Fruit fly (Drosophila melanogaster) whole organism, embryonic: ENCODE results near the gene CG6788.
A peak's percentile ranks its signal among the peaks of the same experiment; 100 is the strongest.

ENCODE experiments used
- BEAF-32 ChIP-seq: fragments of 200-800 bp; sonication (Bioruptor generic); optimal IDR thresholded peaks from 3 replicates; lab custom pipeline; 2017; ENCODE audit warnings: missing biosample characterization, missing genetic modification characterization, mild to moderate bottlenecking, moderate library complexity, missing genetic modification reagents
- Bteb2 ChIP-seq: fragments of 200-800 bp; sonication (Bioruptor generic); optimal IDR thresholded peaks from 2 replicates; lab custom pipeline; 2016; ENCODE audit warnings: missing biosample characterization, missing genetic modification characterization
- CG10321 ChIP-seq: fragments of 200-800 bp; sonication (Bioruptor generic); IDR thresholded peaks from 2 replicates; pipeline ENCODE4 v1.3.6; 2022; ENCODE audit warnings: missing biosample characterization, missing genetic modification characterization
- CG12236 ChIP-seq: fragments of 200-800 bp; sonication (Bioruptor generic); optimal IDR thresholded peaks from 2 replicates; lab custom pipeline; 2016; ENCODE audit warnings: missing biosample characterization, missing genetic modification characterization
- CG12769 ChIP-seq: fragments of 200-800 bp; sonication (Bioruptor generic); optimal IDR thresholded peaks from 2 replicates; lab custom pipeline; 2019; ENCODE audit warnings: missing biosample characterization, mild to moderate bottlenecking, missing genetic modification characterization, moderate library complexity
- CG12942 ChIP-seq: fragments of 200-800 bp; sonication (Bioruptor generic); optimal IDR thresholded peaks from 3 replicates; lab custom pipeline; 2016; ENCODE audit warnings: missing biosample characterization, missing genetic modification characterization
- CG30431 ChIP-seq: fragments of 200-800 bp; sonication (Bioruptor generic); optimal IDR thresholded peaks from 2 replicates; lab custom pipeline; 2017; ENCODE audit warnings: missing biosample characterization, missing genetic modification characterization
- CG31365 ChIP-seq: fragments of 200-800 bp; sonication (Bioruptor generic); optimal IDR thresholded peaks from 2 replicates; lab custom pipeline; 2018; ENCODE audit warnings: missing biosample characterization, mild to moderate bottlenecking, missing genetic modification characterization
- CG3838 ChIP-seq: fragments of 200-800 bp; sonication (Bioruptor generic); optimal IDR thresholded peaks from 3 replicates; lab custom pipeline; 2016; ENCODE audit warnings: missing biosample characterization, missing genetic modification characterization
- CG4360 ChIP-seq: fragments of 200-800 bp; sonication (Bioruptor generic); IDR thresholded peaks from 2 replicates; pipeline ENCODE4 v1.3.6; 2022; ENCODE audit warnings: missing biosample characterization, missing genetic modification characterization
- CG4854 ChIP-seq: fragments of 200-800 bp; sonication (Bioruptor generic); optimal IDR thresholded peaks from 2 replicates; lab custom pipeline; 2016; ENCODE audit warnings: missing biosample characterization, missing genetic modification characterization, inconsistent platforms
- CG5180 ChIP-seq: fragments of 200-800 bp; sonication (Bioruptor generic); optimal IDR thresholded peaks from 3 replicates; lab custom pipeline; 2017; ENCODE audit warnings: missing biosample characterization, missing genetic modification characterization, mild to moderate bottlenecking, moderate library complexity, missing genetic modification reagents
- CG6254 ChIP-seq: fragments of 200-800 bp; sonication (Bioruptor generic); optimal IDR thresholded peaks from 3 replicates; lab custom pipeline; 2017; ENCODE audit warnings: mild to moderate bottlenecking, missing biosample characterization, missing genetic modification reagents, missing genetic modification characterization
- CG8924 ChIP-seq: fragments of 200-800 bp; optimal IDR thresholded peaks from 3 replicates; lab custom pipeline; 2019; ENCODE audit warnings: missing biosample characterization, mild to moderate bottlenecking, missing genetic modification characterization, moderate library complexity
- Dbx ChIP-seq: fragments of 200-800 bp; sonication (Bioruptor generic); IDR thresholded peaks from 3 replicates; pipeline ENCODE4 v1.3.6; 2022; ENCODE audit warnings: missing biosample characterization, missing genetic modification characterization
- Dip2 ChIP-seq: fragments of 200-800 bp; sonication (Bioruptor generic); IDR thresholded peaks from 2 replicates; pipeline ENCODE4 v1.3.6; 2022; ENCODE audit warnings: missing biosample characterization, missing genetic modification characterization
- HLH54F ChIP-seq: fragments of 200-800 bp; sonication (Bioruptor generic); optimal IDR thresholded peaks from 3 replicates; lab custom pipeline; 2016; ENCODE audit warnings: missing biosample characterization, missing genetic modification characterization
- Hr51 ChIP-seq, 2 experiments: fragments of 200-800 bp; sonication (Bioruptor generic); optimal IDR thresholded peaks; 2 replicates in 1 of 2; 3 replicates in 1 of 2; lab custom pipeline; 2016 to 2018; ENCODE audit warnings: missing biosample characterization in 2 of 2, missing genetic modification characterization in 2 of 2, mild to moderate bottlenecking in 1 of 2, moderate library complexity in 1 of 2
- Mrtf ChIP-seq: fragments of 200-800 bp; sonication (Bioruptor generic); IDR thresholded peaks from 3 replicates; pipeline ENCODE4 v1.3.6; 2022; ENCODE audit warnings: missing biosample characterization, missing genetic modification characterization
- Rx ChIP-seq: fragments of 200-800 bp; sonication (Bioruptor generic); IDR thresholded peaks from 2 replicates; pipeline ENCODE4 v1.3.6; 2022; ENCODE audit warnings: missing biosample characterization, missing genetic modification characterization
- Scr ChIP-seq: fragments of 200-800 bp; sonication (Bioruptor generic); IDR thresholded peaks from 2 replicates; pipeline ENCODE4 v1.3.6; 2022; ENCODE audit warnings: missing biosample characterization, missing genetic modification characterization; ENCODE audit not compliant: partially characterized antibody
- crol ChIP-seq: fragments of 200-800 bp; sonication (Bioruptor generic); IDR thresholded peaks from 2 replicates; pipeline ENCODE4 v1.3.6; 2022; ENCODE audit warnings: missing biosample characterization, missing genetic modification characterization
- cwo ChIP-seq: fragments of 200-800 bp; sonication (Bioruptor generic); optimal IDR thresholded peaks from 3 replicates; lab custom pipeline; 2017; ENCODE audit warnings: missing biosample characterization, missing genetic modification characterization, mild to moderate bottlenecking, moderate library complexity, missing genetic modification reagents
- danr ChIP-seq: fragments of 200-800 bp; sonication (Bioruptor generic); IDR thresholded peaks from 2 replicates; pipeline ENCODE4 v1.3.6; 2022; ENCODE audit warnings: missing biosample characterization, missing genetic modification characterization
- dmrt11E ChIP-seq: fragments of 200-800 bp; sonication (Bioruptor generic); optimal IDR thresholded peaks from 3 replicates; lab custom pipeline; 2018; ENCODE audit warnings: missing biosample characterization, mild to moderate bottlenecking, missing genetic modification characterization, moderate library complexity
- emc ChIP-seq: fragments of 200-800 bp; sonication (Bioruptor generic); optimal IDR thresholded peaks from 2 replicates; lab custom pipeline; 2016; ENCODE audit warnings: missing biosample characterization, missing genetic modification characterization
- ftz-f1 ChIP-seq: fragments of 200-800 bp; sonication (Bioruptor generic); optimal IDR thresholded peaks from 2 replicates; lab custom pipeline; 2016; ENCODE audit warnings: missing biosample characterization, missing genetic modification characterization
- gcm ChIP-seq: fragments of 200-800 bp; sonication (Bioruptor generic); optimal IDR thresholded peaks from 2 replicates; lab custom pipeline; 2019; ENCODE audit warnings: missing biosample characterization, mild to moderate bottlenecking, missing genetic modification characterization, moderate library complexity
- grn ChIP-seq: fragments of 200-800 bp; sonication (Bioruptor generic); optimal IDR thresholded peaks from 3 replicates; lab custom pipeline; 2017; ENCODE audit warnings: missing biosample characterization, missing genetic modification characterization
- her ChIP-seq: fragments of 200-800 bp; sonication (Bioruptor generic); optimal IDR thresholded peaks from 2 replicates; lab custom pipeline; 2016; ENCODE audit warnings: missing biosample characterization, missing genetic modification characterization
- jigr1 ChIP-seq: fragments of 200-800 bp; sonication (Bioruptor generic); IDR thresholded peaks from 3 replicates; pipeline ENCODE4 v1.3.6; 2022; ENCODE audit warnings: missing biosample characterization, missing genetic modification characterization
- mirr ChIP-seq: fragments of 200-800 bp; sonication (Bioruptor generic); optimal IDR thresholded peaks from 3 replicates; lab custom pipeline; 2018; ENCODE audit warnings: missing biosample characterization, mild to moderate bottlenecking, missing genetic modification characterization
- nerfin-2 ChIP-seq: fragments of 200-800 bp; sonication (Bioruptor generic); IDR thresholded peaks from 2 replicates; pipeline ENCODE4 v1.3.6; 2022; ENCODE audit warnings: missing biosample characterization, missing genetic modification characterization; ENCODE audit not compliant: partially characterized antibody
- nom ChIP-seq: fragments of 200-800 bp; sonication (Bioruptor generic); optimal IDR thresholded peaks from 2 replicates; lab custom pipeline; 2017; ENCODE audit warnings: missing biosample characterization, missing genetic modification characterization, mild to moderate bottlenecking, moderate library complexity, missing genetic modification reagents
- ranshi ChIP-seq: fragments of 200-800 bp; sonication (Bioruptor generic); IDR thresholded peaks from 2 replicates; pipeline ENCODE4 v1.3.6; 2022; ENCODE audit warnings: missing biosample characterization, missing genetic modification characterization
- ro ChIP-seq: fragments of 200-800 bp; sonication (Bioruptor generic); IDR thresholded peaks from 2 replicates; pipeline ENCODE4 v1.3.6; 2022; ENCODE audit warnings: missing biosample characterization, missing genetic modification characterization
- sna ChIP-seq: fragments of 200-800 bp; sonication (Bioruptor generic); IDR thresholded peaks from 2 replicates; pipeline ENCODE4 v1.3.6; 2022; ENCODE audit warnings: missing biosample characterization, missing genetic modification characterization; ENCODE audit not compliant: partially characterized antibody
- sob ChIP-seq: fragments of 200-800 bp; sonication (Bioruptor generic); IDR thresholded peaks from 2 replicates; pipeline ENCODE4 v1.3.6; 2022; ENCODE audit warnings: missing biosample characterization, missing genetic modification characterization
- tna ChIP-seq: fragments of 200-800 bp; sonication (Bioruptor generic); IDR thresholded peaks from 2 replicates; pipeline ENCODE4 v1.3.6; 2022; ENCODE audit warnings: missing biosample characterization, missing genetic modification characterization; ENCODE audit not compliant: partially characterized antibody
- tup ChIP-seq: fragments of 200-800 bp; sonication (Bioruptor generic); optimal IDR thresholded peaks from 2 replicates; lab custom pipeline; 2016; ENCODE audit warnings: missing biosample characterization, mild to moderate bottlenecking, missing genetic modification characterization, moderate library complexity
- tx ChIP-seq: fragments of 200-800 bp; sonication (Bioruptor generic); optimal IDR thresholded peaks from 2 replicates; lab custom pipeline; 2016; ENCODE audit warnings: missing biosample characterization, missing genetic modification characterization
- usp ChIP-seq: fragments of >200 bp; optimal IDR thresholded peaks from 2 replicates; lab custom pipeline; 2017; ENCODE audit warnings: missing biosample characterization, missing genetic modification characterization
- wdn ChIP-seq: fragments of 200-800 bp; sonication (Bioruptor generic); IDR thresholded peaks from 2 replicates; pipeline ENCODE4 v1.3.6; 2022; ENCODE audit warnings: missing biosample characterization, missing genetic modification characterization
- zen2 ChIP-seq: fragments of 200-800 bp; sonication (Bioruptor generic); IDR thresholded peaks from 3 replicates; pipeline ENCODE4 v1.3.6; 2022; ENCODE audit warnings: missing biosample characterization, missing genetic modification characterization; ENCODE audit not compliant: partially characterized antibody

Gene CG6788

DNA sequence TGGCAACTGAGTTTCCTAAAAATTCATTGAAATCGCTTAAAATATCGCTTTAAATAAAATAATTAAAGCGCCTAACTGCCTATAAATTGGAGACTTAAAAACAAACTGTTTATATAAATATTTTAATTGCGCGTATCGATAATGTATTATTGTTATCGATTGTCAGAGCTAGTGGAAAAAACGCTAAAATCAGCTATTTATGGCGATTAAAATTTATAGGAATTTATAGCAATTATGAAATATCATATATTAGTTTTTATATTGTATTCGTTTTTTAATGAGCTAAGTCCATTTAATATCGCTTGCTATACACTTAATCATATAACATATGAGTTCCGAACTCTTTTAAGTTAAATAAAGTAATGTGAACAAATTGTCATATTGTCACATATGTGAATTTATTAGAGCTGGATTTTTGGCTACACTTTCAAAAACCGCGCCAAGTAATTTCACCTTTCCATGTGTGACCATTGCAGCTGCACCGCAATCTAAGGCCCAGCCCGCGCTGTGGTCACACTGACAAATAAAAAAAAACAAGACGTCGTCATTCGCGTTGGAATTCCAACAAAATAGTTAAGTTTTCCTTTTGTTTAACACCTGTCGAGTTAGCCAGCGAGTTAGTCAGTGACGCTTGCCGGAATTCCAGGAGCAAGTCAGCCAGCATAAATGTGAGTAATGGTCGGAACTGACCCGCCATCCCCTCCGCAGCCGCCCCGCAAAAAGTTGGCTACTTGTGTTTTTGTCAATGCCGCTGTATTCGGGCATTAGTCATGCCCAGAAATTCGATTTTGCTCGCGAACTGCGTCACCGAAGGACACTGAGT, 19.4 kb downstream of the CG6788 start, which contains the start of the genes CG7772 and Vps4 (continued):
- TF ChIP-seq Dip2 (GFP tag; lab: Robert Waterston, UW) (no peak), ro (GFP tag; lab: Robert Waterston, UW) (no peak), CG12236 (GFP tag; lab: Kevin White, UChicago) (no peak), HLH54F (GFP tag; lab: Kevin White, UChicago) (peak; percentile 3), CG5180 (GFP tag; lab: Kevin White, UChicago) (no peak), sna (GFP tag; lab: Robert Waterston, UW) (0 out of 2 replicates have a peak, but pooled peaks have one; percentile 43), gcm (GFP tag; lab: Kevin White, UChicago) (no peak), nom (GFP tag; lab: Kevin White, UChicago) (peak; percentile 23), CG4360 (GFP tag; lab: Robert Waterston, UW) (no peak), ranshi (no peak), nerfin-2 (no peak), CG31365 (no peak)

DNA sequence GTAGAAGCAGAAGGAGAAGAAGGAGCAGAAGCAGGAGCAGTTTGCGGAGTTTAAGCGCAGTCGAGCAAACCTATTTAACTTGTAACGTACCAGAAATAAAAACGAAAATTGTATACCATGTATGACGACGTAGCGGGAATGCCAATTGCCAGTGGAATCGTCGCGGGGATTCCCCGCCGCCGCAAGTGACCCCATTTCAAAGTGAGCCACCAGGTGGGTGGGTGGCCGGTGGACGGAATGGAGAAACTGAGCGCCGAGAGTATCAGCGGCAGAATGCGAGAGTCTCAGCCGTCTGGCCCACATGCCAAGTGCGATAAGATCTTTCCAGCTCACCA, 22.6 kb downstream of the CG6788 start:
- TF ChIP-seq crol (GFP tag; lab: Robert Waterston, UW) = 0 out of 2 replicates have a peak, but pooled peaks have one; percentile 22
- no peak for TF ChIP-seq CG3838 (GFP tag; lab: Kevin White, UChicago)
- TF ChIP-seq grn (GFP tag; lab: Kevin White, UChicago) = peak; percentile 73
- TF ChIP-seq CG10321 (GFP tag; lab: Robert Waterston, UW) = 0 out of 2 replicates have a peak, but pooled peaks have one; percentile 12
- TF ChIP-seq Dbx = no peak
- no peak for TF ChIP-seq Rx (GFP tag; lab: Robert Waterston, UW)
- no peak for TF ChIP-seq CG4854 (GFP tag; lab: Kevin White, UChicago)
- peak; percentile 71 for TF ChIP-seq CG12769 (tag; lab: Kevin White, UChicago)

DNA sequence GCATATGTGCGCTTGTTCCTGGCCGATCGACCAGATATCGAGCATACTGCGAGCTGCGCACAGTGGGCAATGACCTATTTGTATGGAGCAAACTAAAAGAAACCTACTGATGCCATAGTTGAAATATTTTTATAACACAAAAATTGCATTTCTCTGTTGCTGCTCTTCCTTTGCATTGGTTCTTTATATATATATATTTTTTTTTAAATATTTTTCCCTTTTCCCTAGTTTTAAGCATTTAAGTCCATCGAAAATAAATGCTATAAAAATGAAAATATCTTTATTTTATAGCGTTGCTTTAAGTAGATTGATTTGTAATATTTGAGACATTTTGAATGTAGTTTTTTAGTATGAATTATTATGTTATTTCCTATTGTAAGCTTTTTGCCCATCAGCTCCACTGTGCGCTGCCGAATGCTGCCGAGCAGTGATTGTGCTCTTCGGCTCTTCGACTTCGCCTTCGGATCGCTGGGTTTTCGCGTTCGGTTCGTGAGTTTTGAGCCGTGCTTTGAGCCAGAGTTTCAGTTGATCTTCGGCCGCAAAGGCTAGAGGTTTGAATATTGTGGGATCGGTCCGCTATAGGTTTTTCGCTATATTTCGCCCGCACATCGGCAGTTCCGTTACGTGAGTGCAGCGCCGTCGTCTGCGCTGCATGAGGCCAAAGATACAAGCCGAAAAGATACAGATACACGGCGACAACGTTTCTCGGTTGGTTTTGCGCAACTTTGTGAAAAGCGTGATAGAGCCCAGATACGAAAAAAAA, 23.1 kb downstream of the CG6788 start, which contains the start of gene CG6847:
TSS of gene CG6847 (plus strand) at position 522 of the 763 bp plus-strand sequence.
- TF ChIP-seq usp (GFP tag; lab: Kevin White, UChicago) (no peak), emc (GFP tag; lab: Kevin White, UChicago) (no peak), CG8924 (peak; percentile 71), BEAF-32 (no peak), jigr1 (GFP tag; lab: Robert Waterston, UW) (no peak), tup (GFP tag; lab: Kevin White, UChicago) (no peak), crol (GFP tag; lab: Robert Waterston, UW) (no peak), ftz-f1 (GFP tag; lab: Kevin White, UChicago) (no peak), nom (GFP tag; lab: Kevin White, UChicago) (no peak), Hr51 (GFP tag; optimal IDR thresholded peaks at IDR 0.05; lab: Kevin White, UChicago) (peak in 1 of 2 experiments; percentile 90), Bteb2 (GFP tag; lab: Kevin White, UChicago) (no peak), her (GFP tag; lab: Kevin White, UChicago) (no peak), CG12942 (peak; percentile 22), Scr (GFP tag; lab: Robert Waterston, UW) (no peak), CG30431 (GFP tag; lab: Kevin White, UChicago) (peak; percentile 65), sob (GFP tag; lab: Robert Waterston, UW) (no peak), CG6254 (GFP tag; lab: Kevin White, UChicago) (peak; percentile 17), dmrt11E (tag; lab: Kevin White, UChicago) (peak; percentile 77), gcm (GFP tag; lab: Kevin White, UChicago) (peak; percentile 69), cwo (GFP tag; lab: Kevin White, UChicago) (peak; percentile 37), tx (GFP tag; lab: Kevin White, UChicago) (peak; percentile 27), wdn (0 out of 2 replicates have a peak, but pooled peaks have one; percentile 21), tna (GFP tag; lab: Robert Waterston, UW) (0 out of 2 replicates have a peak, but pooled peaks have one; percentile 19), mirr (GFP tag; lab: Kevin White, UChicago) (no peak), danr (0 out of 2 replicates have a peak, but pooled peaks have one; percentile 25), zen2 (GFP tag; lab: Robert Waterston, UW) (no peak; the same call in 2 of the 3 replicates), Mrtf (GFP tag; lab: Robert Waterston, UW) (no peak)
